Worm (Caenorhabditis elegans) whole organism, early embryonic: ENCODE data around the gene T28D6.4.

Source experiments
- B0310.2 ChIP-seq: sonication (generic microtip); optimal IDR thresholded peaks from 2 replicates; lab custom pipeline; 2016; ENCODE audit warnings: mild to moderate bottlenecking, missing genetic modification characterization, missing compliant biosample characterization
- F13C5.2 ChIP-seq: sonication (generic microtip); optimal IDR thresholded peaks from 2 replicates; lab custom pipeline; 2017; ENCODE audit warnings: mild to moderate bottlenecking, missing genetic modification characterization, inconsistent platforms, missing compliant biosample characterization
- aly-1 ChIP-seq: sonication (generic microtip); optimal IDR thresholded peaks from 2 replicates; lab custom pipeline; 2016; ENCODE audit warnings: missing genetic modification characterization, missing compliant biosample characterization
- ama-1 ChIP-seq: fragments of 150-350 bp; optimal IDR thresholded peaks from 2 replicates; lab custom pipeline; 2014
- ceh-13 ChIP-seq: fragments of 200-800 bp; sonication (Bioruptor generic); optimal IDR thresholded peaks from 2 replicates; lab custom pipeline; 2018; ENCODE audit warnings: mild to moderate bottlenecking, missing genetic modification characterization, missing compliant biosample characterization
- ceh-36 ChIP-seq: sonication (generic microtip); optimal IDR thresholded peaks from 2 replicates; lab custom pipeline; 2016; ENCODE audit warnings: missing genetic modification characterization, inconsistent platforms, missing compliant biosample characterization
- ets-7 ChIP-seq: sonication (generic microtip); optimal IDR thresholded peaks from 2 replicates; lab custom pipeline; 2016; ENCODE audit warnings: missing genotype, missing genetic modification characterization, missing compliant biosample characterization
- flt-1 ChIP-seq: fragments of 200-800 bp; sonication (Bioruptor generic); IDR thresholded peaks from 2 replicates; pipeline ENCODE4 v1.3.6; 2022; ENCODE audit warnings: missing genetic modification characterization, missing compliant biosample characterization
- hmbx-1 ChIP-seq: sonication (generic microtip); optimal IDR thresholded peaks from 2 replicates; lab custom pipeline; 2016; ENCODE audit warnings: mild to moderate bottlenecking, missing genetic modification characterization, missing compliant biosample characterization
- hmg-4 ChIP-seq: fragments of 200-800 bp; sonication (Bioruptor generic); optimal IDR thresholded peaks from 2 replicates; lab custom pipeline; 2018; ENCODE audit warnings: mild to moderate bottlenecking, missing genetic modification characterization, missing compliant biosample characterization
- hnd-1 ChIP-seq: sonication (generic microtip); optimal IDR thresholded peaks from 2 replicates; lab custom pipeline; 2016; ENCODE audit warnings: missing genetic modification characterization, missing compliant biosample characterization
- pes-1 ChIP-seq: fragments of 200-800 bp; sonication (Bioruptor generic); IDR thresholded peaks from 2 replicates; pipeline ENCODE4 v1.3.6; 2022; ENCODE audit warnings: missing genetic modification reagents, missing genetic modification characterization, missing compliant biosample characterization
- scrt-1 ChIP-seq: fragments of 200-800 bp; sonication (Bioruptor generic); IDR thresholded peaks from 2 replicates; pipeline ENCODE4 v1.3.6; 2022; ENCODE audit warnings: missing genetic modification characterization, missing compliant biosample characterization
- sea-1 ChIP-seq: fragments of 200-800 bp; sonication (Bioruptor generic); conservative IDR thresholded peaks from 2 replicates; pipeline ENCODE4 v1.3.6; 2022; ENCODE audit warnings: missing genetic modification characterization, missing compliant biosample characterization
- tbx-11 ChIP-seq: fragments of 200-800 bp; sonication (Bioruptor generic); IDR thresholded peaks from 2 replicates; pipeline ENCODE4 v1.3.6; 2022; ENCODE audit warnings: missing genetic modification characterization, missing compliant biosample characterization
- tbx-37 ChIP-seq: fragments of 200-800 bp; sonication (Bioruptor generic); conservative IDR thresholded peaks from 2 replicates; pipeline ENCODE4 v1.3.6; 2022; ENCODE audit warnings: missing genetic modification reagents, missing genetic modification characterization, missing compliant biosample characterization
- tra-4 ChIP-seq: sonication (generic microtip); optimal IDR thresholded peaks from 2 replicates; lab custom pipeline; 2017; ENCODE audit warnings: missing genetic modification characterization, missing compliant biosample characterization

Gene T28D6.4

DNA sequence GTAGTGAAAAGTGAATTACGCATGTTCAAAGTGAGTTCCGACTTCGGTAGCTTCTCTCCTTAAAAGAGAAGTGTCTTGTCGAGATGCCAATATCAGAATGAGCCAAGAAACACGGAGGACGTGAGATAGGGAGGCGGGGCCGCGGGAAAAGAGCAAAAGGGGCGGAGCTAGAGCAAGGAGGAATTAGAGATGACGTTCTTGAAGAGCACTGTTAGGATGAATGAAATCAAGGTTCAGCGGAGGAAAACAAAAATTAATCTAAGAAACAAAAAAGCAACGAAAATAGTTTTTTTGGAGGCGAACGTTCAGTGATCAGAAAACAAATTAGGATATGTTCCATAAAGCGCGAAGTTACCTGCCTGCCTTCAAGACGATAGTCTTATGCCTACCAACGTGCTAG is 32.9 kb downstream of the T28D6.4 start, which contains the start of gene nlp-21:
Gene nlp-21, minus strand, starts transcription at position 101 of the 400 bp plus-strand sequence.
- TF ChIP-seq tbx-37 (GFP tag; lab: Robert Waterston, UW) (no peak), sea-1 (GFP tag; lab: Robert Waterston, UW) (no peak), ceh-13 (GFP tag; lab: Kevin White, UChicago) (no peak), B0310.2 (tag; lab: Kevin White, UChicago) (no peak), F13C5.2 (tag; lab: Kevin White, UChicago) (no peak), hmbx-1 (no peak), hmg-4 (GFP tag; lab: Kevin White, UChicago) (no peak), pes-1 (GFP tag; lab: Robert Waterston, UW) (no peak), aly-1 (tag; lab: Kevin White, UChicago) (no peak), ceh-36 (tag; lab: Kevin White, UChicago) (no peak), scrt-1 (GFP tag; lab: Robert Waterston, UW) (no peak), ama-1 (lab: Kevin White, UChicago) (no peak), tra-4 (no peak), hnd-1 (tag; lab: Kevin White, UChicago) (no peak), ets-7 (tag; lab: Kevin White, UChicago) (no peak), tbx-11 (GFP tag; lab: Robert Waterston, UW) (no peak), flt-1 (GFP tag; lab: Robert Waterston, UW) (no peak)

- TF ChIP-seq tbx-11 (GFP tag; lab: Robert Waterston, UW): no peak
- TF ChIP-seq ceh-36 (tag; lab: Kevin White, UChicago): no peak
- no peak for TF ChIP-seq pes-1 (GFP tag; lab: Robert Waterston, UW)
- TF ChIP-seq tra-4: no peak
- TF ChIP-seq flt-1 (GFP tag; lab: Robert Waterston, UW): no peak
- TF ChIP-seq ceh-13 (GFP tag; lab: Kevin White, UChicago): no peak
- TF ChIP-seq hmg-4 (GFP tag; lab: Kevin White, UChicago): no peak
- TF ChIP-seq tbx-37 (GFP tag; lab: Robert Waterston, UW): no peak
- no peak for TF ChIP-seq F13C5.2 (tag; lab: Kevin White, UChicago)
- no peak for TF ChIP-seq hnd-1 (tag; lab: Kevin White, UChicago)
- no peak for TF ChIP-seq aly-1 (tag; lab: Kevin White, UChicago)
- no peak for TF ChIP-seq hmbx-1
- TF ChIP-seq B0310.2 (tag; lab: Kevin White, UChicago): no peak
- no peak for TF ChIP-seq sea-1 (GFP tag; lab: Robert Waterston, UW)
- no peak for TF ChIP-seq ets-7 (tag; lab: Kevin White, UChicago)
- no peak for TF ChIP-seq scrt-1 (GFP tag; lab: Robert Waterston, UW)
Measured at ce11 chrIII:11397499-11397898, 37.2 kb downstream of the T28D6.4 start, which contains the start of gene Y47D3B.3. Gene Y47D3B.3, plus strand, starts transcription at chrIII:11397799.

DNA sequence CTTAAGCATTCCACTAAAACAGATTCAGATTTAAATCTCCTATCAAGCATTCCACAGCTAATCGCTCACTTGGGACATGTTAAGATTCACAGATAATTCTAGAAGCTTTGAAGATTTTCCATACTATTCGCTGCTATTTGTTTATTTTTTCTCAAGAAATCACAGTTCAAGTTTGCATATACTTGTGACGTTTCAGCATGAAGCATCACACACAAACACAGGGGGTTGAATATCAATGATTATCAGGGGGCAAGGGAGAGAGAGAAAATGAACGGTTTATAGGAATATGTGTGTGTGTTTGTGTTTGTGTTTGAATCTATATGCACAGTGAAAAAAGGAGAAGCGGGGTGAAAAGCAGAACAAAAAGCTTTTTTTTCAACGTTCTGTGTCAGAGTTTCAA is 42.5 kb downstream of the T28D6.4 start, which contains the start of gene Y47D3B.12:
Gene Y47D3B.12, plus strand, starts transcription at position 301 of the 400 bp plus-strand sequence.
- no peak for TF ChIP-seq aly-1 (tag; lab: Kevin White, UChicago)
- TF ChIP-seq ceh-36 (tag; lab: Kevin White, UChicago): no peak
- TF ChIP-seq ceh-13 (GFP tag; lab: Kevin White, UChicago): no peak
- no peak for TF ChIP-seq hmg-4 (GFP tag; lab: Kevin White, UChicago)
- no peak for TF ChIP-seq tbx-37 (GFP tag; lab: Robert Waterston, UW)
- TF ChIP-seq tra-4: no peak
- no peak for TF ChIP-seq scrt-1 (GFP tag; lab: Robert Waterston, UW)
- TF ChIP-seq F13C5.2 (tag; lab: Kevin White, UChicago): no peak
- no peak for TF ChIP-seq flt-1 (GFP tag; lab: Robert Waterston, UW)
- TF ChIP-seq B0310.2 (tag; lab: Kevin White, UChicago): no peak
- no peak for TF ChIP-seq tbx-11 (GFP tag; lab: Robert Waterston, UW)
- no peak for TF ChIP-seq hnd-1 (tag; lab: Kevin White, UChicago)
- TF ChIP-seq ets-7 (tag; lab: Kevin White, UChicago): no peak
- TF ChIP-seq sea-1 (GFP tag; lab: Robert Waterston, UW): no peak
- TF ChIP-seq pes-1 (GFP tag; lab: Robert Waterston, UW): no peak
- no peak for TF ChIP-seq hmbx-1
- TF ChIP-seq ama-1 (lab: Kevin White, UChicago): no peak

ce11 chrIII:11405049-11405448 is 44.8 kb downstream of the T28D6.4 start, which contains the start of gene Y47D3B.4:
Gene Y47D3B.4, plus strand, starts transcription at chrIII:11405349.
- TF ChIP-seq ama-1 (lab: Kevin White, UChicago): no peak
- no peak for TF ChIP-seq ceh-36 (tag; lab: Kevin White, UChicago)
- TF ChIP-seq pes-1 (GFP tag; lab: Robert Waterston, UW): no peak
- no peak for TF ChIP-seq sea-1 (GFP tag; lab: Robert Waterston, UW)
- TF ChIP-seq tra-4: no peak
- no peak for TF ChIP-seq tbx-11 (GFP tag; lab: Robert Waterston, UW)
- no peak for TF ChIP-seq ets-7 (tag; lab: Kevin White, UChicago)
- no peak for TF ChIP-seq hnd-1 (tag; lab: Kevin White, UChicago)

DNA sequence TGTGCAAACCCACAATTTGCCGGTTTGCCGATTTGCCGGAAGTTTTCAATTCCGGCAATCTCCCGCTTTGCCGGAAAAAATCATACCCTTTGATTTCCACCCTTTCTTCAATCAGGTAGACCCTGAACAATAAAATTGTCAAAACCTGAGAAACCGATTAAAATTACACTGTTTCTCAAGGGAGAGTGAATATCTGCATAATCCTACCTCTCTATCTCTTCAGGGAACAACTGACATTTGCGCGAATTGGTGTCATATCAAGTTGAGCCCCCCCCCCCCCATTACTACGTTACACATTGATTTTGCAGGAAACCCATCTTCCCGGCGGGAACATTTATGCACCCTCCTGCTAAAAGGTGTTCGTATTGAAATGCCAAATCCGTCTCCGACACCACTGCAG is 50.1 kb downstream of the T28D6.4 start, which contains the start of gene twk-31:
Gene twk-31, plus strand, starts transcription at position 301 of the 400 bp plus-strand sequence.
- no peak for TF ChIP-seq tra-4
- TF ChIP-seq sea-1 (GFP tag; lab: Robert Waterston, UW): no peak
- TF ChIP-seq scrt-1 (GFP tag; lab: Robert Waterston, UW): no peak
